Fruit fly (Drosophila melanogaster) ovary, adult (tissue): ENCODE results near the gene Tsp29Fa.

ENCODE experiments used
- CG17801 ChIP-seq: fragments of 200-800 bp; optimal IDR thresholded peaks from 2 replicates; lab custom pipeline; 2019; ENCODE audit warnings: missing biosample characterization, mild to moderate bottlenecking, missing genetic modification characterization, moderate library complexity; ENCODE audit not compliant: partially characterized antibody

Tsp29Fa gene

DNA sequence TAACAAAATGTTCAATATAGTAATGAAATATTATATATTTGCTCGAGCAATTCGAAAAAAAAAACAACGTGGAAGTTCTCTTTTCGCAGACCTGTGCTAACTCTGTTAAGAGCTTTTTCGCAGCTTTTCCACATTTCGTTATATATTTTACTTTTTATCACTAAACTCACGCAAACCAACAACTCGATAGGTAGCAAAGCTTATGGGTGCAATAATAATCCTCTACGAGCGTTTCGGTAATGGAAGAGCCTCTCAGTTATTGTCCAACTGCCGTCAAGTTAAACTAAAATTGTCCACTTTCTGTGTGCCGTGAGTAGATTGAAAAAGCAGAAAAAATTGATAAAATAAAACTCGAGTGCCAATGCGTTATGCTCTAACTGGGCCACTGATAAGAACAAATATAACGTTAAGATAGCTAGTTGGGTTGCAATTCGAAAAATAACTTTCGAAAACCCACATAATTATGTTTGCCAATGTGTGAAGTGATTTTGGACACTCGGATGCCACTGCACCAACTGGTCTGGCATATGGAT is at the start of gene Tsp29Fa:
Gene Tsp29Fa (plus strand): TSS at position 253 of the 533 bp plus-strand sequence.
- TF ChIP-seq CG17801 (GFP tag; lab: Kevin White, UChicago) = no peak

DNA sequence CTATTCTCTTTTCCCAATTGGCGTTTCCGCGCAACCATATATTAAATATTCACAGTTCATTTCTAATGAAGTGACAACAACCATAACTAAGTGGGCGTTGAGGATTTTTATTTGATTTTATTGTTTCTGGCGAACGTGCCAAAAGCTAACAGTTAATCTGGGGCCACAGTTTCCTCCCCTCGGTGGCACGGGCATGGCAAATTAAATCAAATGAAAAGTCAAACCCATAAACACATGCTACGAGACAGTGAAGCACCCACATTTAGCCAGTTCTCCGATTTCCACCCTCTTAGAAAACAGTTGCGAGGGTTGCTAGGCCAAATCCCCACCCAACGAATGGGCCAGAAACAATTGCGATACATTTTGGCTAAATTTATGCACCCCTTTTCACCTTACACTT is 49.7 kb upstream of the Tsp29Fa start:
- no peak for TF ChIP-seq CG17801 (GFP tag; lab: Kevin White, UChicago)

DNA sequence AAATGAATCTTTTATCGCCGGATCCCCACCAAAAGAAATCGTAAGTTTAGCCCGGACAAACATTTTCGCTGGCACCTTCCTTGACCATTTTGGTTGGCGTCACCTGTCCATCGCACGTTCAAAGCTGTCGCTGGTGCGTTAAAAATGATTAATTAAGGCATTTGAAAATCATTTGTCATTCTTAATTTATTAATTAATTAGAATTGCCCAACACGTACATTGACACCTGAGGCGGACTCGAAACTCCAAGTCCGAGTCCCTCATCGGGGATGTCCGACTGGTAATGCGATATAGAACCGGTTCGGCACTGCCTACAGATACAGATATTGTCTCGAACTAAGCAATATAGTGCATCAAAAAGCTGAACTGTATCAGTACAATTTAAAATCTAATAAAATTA is 45.6 kb upstream of the Tsp29Fa start:
- no peak for TF ChIP-seq CG17801 (GFP tag; lab: Kevin White, UChicago)

DNA sequence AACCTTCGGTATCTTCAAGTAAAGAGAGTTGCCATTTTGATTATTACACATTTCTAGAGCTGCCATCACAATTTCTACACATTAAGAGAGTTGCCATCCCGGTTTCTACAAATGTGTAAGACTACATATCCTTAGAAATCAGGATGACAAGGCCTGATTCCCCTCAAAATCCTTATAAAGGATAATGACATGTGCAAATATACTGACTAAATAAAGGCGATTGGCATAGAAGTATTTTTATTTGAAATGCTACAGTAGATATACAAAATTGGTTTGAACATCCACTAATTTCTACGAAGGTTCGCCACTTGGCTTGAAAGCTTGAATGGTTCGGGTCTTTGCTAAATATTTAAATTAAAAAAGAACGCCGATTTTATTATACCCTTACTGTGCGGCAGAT is 45.0 kb upstream of the Tsp29Fa start:
- TF ChIP-seq CG17801 (GFP tag; lab: Kevin White, UChicago) = no peak

DNA sequence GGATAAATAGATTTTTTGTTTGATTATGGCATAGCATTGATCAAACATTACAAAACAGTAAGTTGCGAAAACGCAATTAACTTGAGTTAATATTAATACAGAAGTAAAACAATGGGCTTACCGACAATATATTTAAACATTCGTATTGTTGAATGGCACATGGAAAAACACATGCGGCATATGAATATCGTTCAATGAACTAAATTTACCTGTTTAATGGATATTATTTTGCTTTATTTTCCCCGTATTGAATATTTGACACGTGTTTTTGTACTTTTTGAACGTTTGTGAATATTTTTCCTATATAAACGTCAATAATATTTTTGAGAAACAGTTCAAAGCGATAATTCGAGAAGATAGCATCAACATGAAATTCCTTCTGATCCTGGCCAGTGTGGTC is 42.6 kb upstream of the Tsp29Fa start, which contains the start of gene CG42713:
Gene CG42713 (plus strand): TSS at position 301 of the 400 bp plus-strand sequence.
- TF ChIP-seq CG17801 (GFP tag; lab: Kevin White, UChicago) = no peak

DNA sequence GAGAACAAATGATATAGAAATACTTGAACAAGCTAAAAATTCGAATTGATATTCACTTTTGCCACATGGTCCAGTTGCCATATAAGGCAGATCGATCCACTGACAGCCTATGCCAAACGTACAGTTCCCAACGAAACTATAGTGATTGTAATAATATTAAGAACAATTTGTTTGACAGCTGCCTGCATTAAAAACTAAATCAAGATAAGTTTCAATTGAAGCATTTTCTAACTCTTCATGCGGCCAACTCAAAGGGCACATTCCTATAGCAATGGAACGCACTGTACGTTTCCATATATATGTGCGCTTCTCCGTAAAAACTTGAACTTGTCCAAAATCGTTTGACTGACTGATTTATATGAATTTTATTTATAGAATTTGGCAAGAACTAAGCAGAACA is 39.5 kb upstream of the Tsp29Fa start:
- TF ChIP-seq CG17801 (GFP tag; lab: Kevin White, UChicago) = no peak

DNA sequence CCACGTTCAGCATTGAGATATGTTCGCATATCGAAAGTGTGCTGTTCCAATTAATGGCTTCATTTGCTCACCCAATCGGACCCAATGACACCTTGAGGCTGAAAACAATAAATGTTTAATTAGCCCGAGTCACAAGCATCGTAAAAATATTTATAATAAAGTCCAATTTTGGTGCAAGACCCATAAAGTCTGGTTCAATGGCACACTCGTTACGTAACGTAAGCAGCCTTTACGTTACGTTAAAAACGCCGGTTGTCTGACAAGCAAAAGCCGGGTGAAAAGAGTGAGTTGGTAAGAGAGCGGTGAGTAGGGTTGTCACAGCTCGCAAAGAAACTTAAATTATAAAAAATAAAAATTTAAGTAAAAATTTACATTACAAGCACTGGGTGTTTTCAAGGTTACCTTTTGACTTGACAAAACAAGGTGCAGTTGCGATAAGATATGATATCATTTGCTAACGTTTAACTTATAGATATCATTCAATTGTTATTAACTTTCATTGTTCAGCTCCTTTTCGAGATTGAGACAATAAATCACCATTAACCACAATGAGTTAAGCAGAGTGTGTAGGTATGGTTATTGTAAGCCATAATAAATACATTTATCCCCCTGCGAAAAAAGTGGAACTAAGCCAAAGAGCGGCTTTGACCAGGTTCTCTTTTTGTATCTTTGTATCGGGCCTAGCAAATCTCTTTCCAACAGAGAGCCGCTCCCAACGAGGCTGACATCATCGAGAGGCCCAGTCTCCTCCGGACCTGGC is 35.6 kb upstream of the Tsp29Fa start:
- TF ChIP-seq CG17801 (GFP tag; lab: Kevin White, UChicago) = no peak

DNA sequence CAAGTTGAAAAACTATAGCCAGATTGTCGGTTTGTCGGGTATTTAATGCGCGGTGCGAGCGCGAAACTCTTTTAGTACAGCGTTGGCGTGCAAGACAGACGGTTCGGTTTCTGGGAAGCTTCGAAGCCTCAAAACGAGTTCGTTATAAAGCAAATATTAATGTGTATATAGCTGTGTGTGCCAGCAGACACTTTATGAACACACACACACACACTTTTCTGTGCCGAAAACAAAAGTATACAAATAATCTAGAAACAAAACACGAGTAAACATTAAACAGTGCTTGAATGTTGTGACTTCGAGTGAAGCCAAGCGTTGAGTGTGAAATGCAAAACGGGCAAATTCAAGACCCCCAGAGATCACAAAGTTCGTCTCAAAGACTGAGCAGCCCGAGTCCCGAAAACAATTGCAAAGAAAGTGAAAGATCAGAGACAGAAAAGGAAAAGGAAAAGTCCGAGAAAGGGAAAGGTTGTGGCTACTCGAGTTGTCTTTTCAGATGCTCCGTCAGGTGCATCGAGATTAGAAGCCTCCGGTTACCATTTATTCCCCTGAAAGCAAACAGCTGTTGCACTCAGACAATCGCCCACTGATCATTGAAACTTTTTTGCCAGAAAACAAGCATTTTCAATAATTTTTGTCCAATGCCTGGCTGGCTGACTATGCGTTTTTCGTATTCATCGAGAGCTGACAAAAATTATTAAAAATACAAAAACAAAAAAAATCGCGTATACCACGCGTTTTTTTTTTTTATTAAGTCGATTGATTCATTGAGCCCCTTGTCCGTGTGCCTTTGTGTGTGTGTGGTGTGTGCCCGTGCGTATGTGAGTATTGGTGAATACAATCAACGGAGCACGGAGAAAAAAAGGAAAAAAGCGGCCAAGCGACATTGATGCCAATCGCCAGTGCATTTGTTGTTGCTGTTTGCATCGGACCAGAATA is 34.8 kb upstream of the Tsp29Fa start, which contains the start of gene CG34398:
Gene CG34398 (plus strand): TSS at position 73 of the 939 bp plus-strand sequence.
- no peak for TF ChIP-seq CG17801 (GFP tag; lab: Kevin White, UChicago)

DNA sequence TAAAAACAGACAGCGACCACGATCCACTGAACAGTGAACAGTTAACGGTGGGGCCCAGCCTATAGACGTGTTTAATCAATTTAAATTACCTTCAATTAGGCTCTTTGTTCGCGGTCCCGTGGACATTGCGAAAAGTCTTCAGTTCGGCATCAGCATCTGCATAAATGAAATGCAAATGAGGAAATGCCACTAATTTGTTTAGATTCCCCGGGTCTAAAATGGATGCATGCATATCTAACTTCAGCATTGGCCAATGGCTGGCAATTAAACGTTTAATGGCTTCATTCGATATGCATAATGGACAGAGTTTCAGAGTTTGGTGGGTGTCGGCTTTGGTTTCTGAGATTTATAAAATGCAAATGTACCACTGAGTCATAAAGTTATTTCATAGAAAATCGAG is 31.9 kb upstream of the Tsp29Fa start:
- TF ChIP-seq CG17801 (GFP tag; lab: Kevin White, UChicago) = no peak

DNA sequence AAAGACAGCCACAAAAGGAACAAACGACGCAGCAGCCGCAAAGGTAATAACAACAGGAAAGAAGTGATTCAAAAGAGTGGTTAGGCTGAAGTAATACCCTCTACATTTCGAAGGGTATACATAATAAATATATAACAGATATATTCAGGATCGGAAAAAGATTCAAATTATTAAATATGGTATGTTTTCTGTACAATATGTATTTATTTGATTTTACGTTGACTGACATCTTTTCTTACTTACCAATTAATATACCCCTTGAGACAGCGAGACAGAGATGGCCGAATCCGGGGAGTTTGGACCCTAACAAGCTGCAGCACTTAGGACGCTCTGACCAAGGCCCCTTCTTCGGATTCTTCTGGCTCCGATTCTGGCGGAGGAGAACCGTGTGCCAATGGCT is 27.5 kb upstream of the Tsp29Fa start:
- TF ChIP-seq CG17801 (GFP tag; lab: Kevin White, UChicago) = no peak

DNA sequence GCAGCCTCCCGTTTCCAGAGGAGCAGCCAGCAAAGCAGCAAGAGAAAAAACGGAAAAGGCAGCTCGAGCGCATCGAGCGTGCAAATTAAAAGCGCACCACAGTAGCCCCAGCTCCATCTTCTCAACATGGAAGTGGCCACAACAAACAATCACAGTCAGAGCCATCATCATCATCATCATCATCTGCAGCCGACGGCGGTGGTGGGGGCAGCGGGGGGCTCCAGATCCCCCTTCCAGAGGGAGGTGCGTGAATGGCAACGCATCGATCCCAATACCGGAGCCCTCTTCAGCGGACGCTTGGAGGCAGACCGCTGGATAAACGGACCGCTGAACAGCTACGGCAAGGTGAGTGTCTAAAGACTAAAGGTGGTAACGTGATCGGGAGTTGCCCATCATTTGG is 18.1 kb upstream of the Tsp29Fa start:
- no peak for TF ChIP-seq CG17801 (GFP tag; lab: Kevin White, UChicago)

DNA sequence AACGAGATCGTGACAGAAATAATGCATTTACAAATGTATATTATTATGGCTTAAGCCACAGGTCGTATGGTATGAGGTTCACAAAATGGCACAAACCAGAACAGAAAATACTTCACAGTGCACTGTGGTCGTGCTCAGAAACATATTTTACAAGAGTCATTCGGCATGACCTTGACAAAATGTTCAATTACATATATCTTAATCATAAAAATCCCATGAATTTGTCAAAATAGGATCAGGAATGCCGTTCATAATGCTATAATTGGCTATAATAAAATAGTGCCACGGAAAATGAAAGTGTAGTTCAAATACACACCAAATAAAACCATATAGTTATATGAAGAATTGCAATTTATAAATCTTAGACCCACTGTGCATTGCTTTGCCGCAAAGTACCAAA is 14.1 kb upstream of the Tsp29Fa start:
- TF ChIP-seq CG17801 (GFP tag; lab: Kevin White, UChicago) = no peak

DNA sequence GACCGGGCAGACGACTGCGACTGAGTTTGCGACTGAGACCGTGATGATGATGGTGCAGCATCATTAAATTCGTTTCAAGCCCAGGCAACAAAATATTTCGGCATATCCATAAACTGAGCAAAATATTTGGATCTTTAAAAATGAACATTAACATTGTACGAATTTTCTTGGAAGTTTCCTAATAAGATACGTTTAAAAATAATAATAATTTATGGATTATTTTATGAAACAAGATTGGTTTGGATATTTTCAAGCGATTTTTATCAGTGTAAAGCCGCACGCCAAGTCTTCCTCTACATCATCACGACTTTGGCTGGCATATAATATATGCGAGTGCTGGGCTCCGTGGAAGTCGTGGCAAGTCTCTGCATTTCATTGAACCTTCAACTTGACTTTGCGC is 13.5 kb upstream of the Tsp29Fa start:
- no peak for TF ChIP-seq CG17801 (GFP tag; lab: Kevin White, UChicago)

DNA sequence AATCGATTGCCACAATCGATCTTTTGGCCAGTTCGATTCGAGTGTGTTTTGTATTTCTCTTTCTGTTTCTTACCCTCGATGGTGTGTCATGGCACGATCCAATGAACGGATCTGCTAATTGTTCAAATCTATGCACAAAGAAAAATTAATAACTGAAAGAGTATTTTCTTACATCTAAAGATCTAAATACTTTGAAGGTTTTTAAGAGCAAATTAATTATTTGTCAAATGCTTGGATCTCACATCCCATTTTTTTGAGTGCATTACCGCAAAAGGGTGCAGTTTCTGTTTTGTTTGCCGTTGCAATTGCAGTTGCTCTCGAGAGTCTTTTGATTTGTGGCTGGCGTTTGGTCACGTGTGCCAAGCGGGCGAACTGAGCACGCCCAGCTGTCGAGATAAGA is 11.8 kb upstream of the Tsp29Fa start:
- no peak for TF ChIP-seq CG17801 (GFP tag; lab: Kevin White, UChicago)

DNA sequence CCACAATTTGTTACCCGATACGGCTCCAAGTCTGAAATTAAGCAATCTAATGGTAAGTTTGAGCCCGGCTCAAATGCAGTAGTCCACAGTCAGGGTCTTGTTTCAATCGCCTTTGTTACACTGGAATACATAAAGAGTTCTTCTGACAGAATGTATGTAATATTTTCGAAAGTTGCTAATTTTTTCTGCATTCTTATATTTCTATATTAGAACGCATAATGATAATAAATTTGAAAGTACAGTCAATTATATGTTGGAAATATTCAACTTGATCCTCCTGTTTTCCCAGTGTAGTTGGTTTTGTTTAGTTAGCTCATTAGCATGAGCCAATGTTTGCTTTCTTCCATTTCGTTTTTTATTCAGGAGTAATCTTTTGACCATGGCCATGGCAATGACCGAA is 10.4 kb upstream of the Tsp29Fa start:
- TF ChIP-seq CG17801 (GFP tag; lab: Kevin White, UChicago) = no peak
